Fruit fly (Drosophila melanogaster): ENCODE data around the gene Pmvk.

Gene Pmvk

dm6 chr2L:19577187-19577765, 2.9 kb downstream of the Pmvk start, which contains the start of the genes spi and msb1l (continued):
- peak; percentile 24 to 63 for TF ChIP-seq dpn (GFP tag; optimal IDR thresholded peaks at IDR 0.05)
- TF ChIP-seq Dref (GFP tag; IDR thresholded peaks at IDR 0.05) = peak; percentile 33; the same call in 1 of the 2 replicates
- peak; percentile 66 for TF ChIP-seq CG2712 (tag; optimal IDR thresholded peaks at IDR 0.05)
- no peak for TF ChIP-seq kay (GFP tag; optimal IDR thresholded peaks at IDR 0.05)
- no peak for TF ChIP-seq CG7786 (GFP tag; optimal IDR thresholded peaks at IDR 0.05)
- peak in 1 of 2 experiments; percentile 17 for TF ChIP-seq chif (GFP tag; optimal IDR thresholded peaks at IDR 0.05)
- TF ChIP-seq CG10543 (GFP tag; optimal IDR thresholded peaks at IDR 0.05) = peak; percentile 30
- TF ChIP-seq CG18262 (tag; optimal IDR thresholded peaks at IDR 0.05) = peak; percentile 71
- no peak for TF ChIP-seq CG31365 (tag; optimal IDR thresholded peaks at IDR 0.05)
- peak; percentile 82 for TF ChIP-seq sens (GFP tag)
- peak; percentile 80 for TF ChIP-seq Abd-B (GFP tag; optimal IDR thresholded peaks at IDR 0.05)
- TF ChIP-seq Ravus (GFP tag; IDR thresholded peaks at IDR 0.05) = no peak
- TF ChIP-seq Bteb2 (GFP tag; optimal IDR thresholded peaks at IDR 0.05) = no peak
- no peak for TF ChIP-seq Vsx1 (GFP tag; optimal IDR thresholded peaks at IDR 0.05)
- TF ChIP-seq CG7556 (GFP tag; optimal IDR thresholded peaks at IDR 0.05) = peak; percentile 65
- peak; percentile 81 for TF ChIP-seq CG12391 (tag; optimal IDR thresholded peaks at IDR 0.05)
- TF ChIP-seq bigmax (GFP tag; optimal IDR thresholded peaks at IDR 0.05) = no peak
- TF ChIP-seq Doc2 (GFP tag; IDR thresholded peaks at IDR 0.05) = no peak
- TF ChIP-seq cg (GFP tag; optimal IDR thresholded peaks at IDR 0.05) = no peak
- TF ChIP-seq D19A (tag; optimal IDR thresholded peaks at IDR 0.05) = peak; percentile 37
- TF ChIP-seq mirr (GFP tag; optimal IDR thresholded peaks at IDR 0.05) = no peak
- peak; percentile 74 for TF ChIP-seq CG12659 (GFP tag; optimal IDR thresholded peaks at IDR 0.05)
- peak; percentile 70 for TF ChIP-seq knrl (GFP tag; IDR thresholded peaks at IDR 0.05; ENCODE audit: partially characterized antibody)
- TF ChIP-seq MBD-R2 (GFP tag; IDR thresholded peaks at IDR 0.05) = no peak; the same call in 1 of the 2 replicates
- peak; percentile 21 for TF ChIP-seq twi (tag; optimal IDR thresholded peaks at IDR 0.05)
- no peak for TF ChIP-seq CG6813 (GFP tag; optimal IDR thresholded peaks at IDR 0.05)
- peak; percentile 69; the same call in 1 of the 2 replicates for TF ChIP-seq sob (GFP tag; IDR thresholded peaks at IDR 0.05)
- peak; percentile 65 for TF ChIP-seq CG9817 (tag; optimal IDR thresholded peaks at IDR 0.05)
- TF ChIP-seq phol (tag; optimal IDR thresholded peaks at IDR 0.05) = peak; percentile 95
- TF ChIP-seq D19B (GFP tag; optimal IDR thresholded peaks at IDR 0.05) = peak; percentile 27
- no peak for TF ChIP-seq fru (optimal IDR thresholded peaks at IDR 0.05)
- TF ChIP-seq CG15601 (tag; optimal IDR thresholded peaks at IDR 0.05) = peak; percentile 42
- 0 out of 3 replicates have a peak, but pooled peaks have one; percentile 5 for TF ChIP-seq otp (GFP tag; IDR thresholded peaks at IDR 0.05)
- 0 out of 2 replicates have a peak, but pooled peaks have one; percentile 3 for TF ChIP-seq CG17328 (GFP tag; IDR thresholded peaks at IDR 0.05)
- TF ChIP-seq CG3281 (GFP tag; optimal IDR thresholded peaks at IDR 0.05) = peak; percentile 38
- no peak for TF ChIP-seq fd64A (GFP tag; optimal IDR thresholded peaks at IDR 0.05)
- TF ChIP-seq CG13287 (GFP tag; IDR thresholded peaks at IDR 0.05; ENCODE audit: partially characterized antibody) = peak; percentile 57
- TF ChIP-seq lbe (GFP tag; optimal IDR thresholded peaks at IDR 0.05) = no peak
- TF ChIP-seq Fer3 (tag; optimal IDR thresholded peaks at IDR 0.05) = peak; percentile 8
- 0 out of 2 replicates have a peak, but pooled peaks have one; percentile 41 for TF ChIP-seq CG11085 (GFP tag; IDR thresholded peaks at IDR 0.05)
- peak; percentile 4 for TF ChIP-seq HHEX (GFP tag; optimal IDR thresholded peaks at IDR 0.05)
- TF ChIP-seq caup (GFP tag; optimal IDR thresholded peaks at IDR 0.05; ENCODE audit: severe bottlenecking) = peak; percentile 14
- TF ChIP-seq ewg (GFP tag; optimal IDR thresholded peaks at IDR 0.05) = no peak
- TF ChIP-seq Blimp-1 (GFP tag; optimal IDR thresholded peaks at IDR 0.05) = peak; percentile 22
- TF ChIP-seq CG3838 (GFP tag; optimal IDR thresholded peaks at IDR 0.05) = no peak
- TF ChIP-seq scrt (GFP tag; optimal IDR thresholded peaks at IDR 0.05) = no peak
- TF ChIP-seq CG9609 (GFP tag; optimal IDR thresholded peaks at IDR 0.05) = no peak
- peak; percentile 1 for TF ChIP-seq CG2202 (tag; optimal IDR thresholded peaks at IDR 0.05)
- no peak for TF ChIP-seq tio (GFP tag; optimal IDR thresholded peaks at IDR 0.05)

Measured in whole organism, embryonic.